Worm (Caenorhabditis elegans): ENCODE measurements around the gene C08F8.6.

DNA sequence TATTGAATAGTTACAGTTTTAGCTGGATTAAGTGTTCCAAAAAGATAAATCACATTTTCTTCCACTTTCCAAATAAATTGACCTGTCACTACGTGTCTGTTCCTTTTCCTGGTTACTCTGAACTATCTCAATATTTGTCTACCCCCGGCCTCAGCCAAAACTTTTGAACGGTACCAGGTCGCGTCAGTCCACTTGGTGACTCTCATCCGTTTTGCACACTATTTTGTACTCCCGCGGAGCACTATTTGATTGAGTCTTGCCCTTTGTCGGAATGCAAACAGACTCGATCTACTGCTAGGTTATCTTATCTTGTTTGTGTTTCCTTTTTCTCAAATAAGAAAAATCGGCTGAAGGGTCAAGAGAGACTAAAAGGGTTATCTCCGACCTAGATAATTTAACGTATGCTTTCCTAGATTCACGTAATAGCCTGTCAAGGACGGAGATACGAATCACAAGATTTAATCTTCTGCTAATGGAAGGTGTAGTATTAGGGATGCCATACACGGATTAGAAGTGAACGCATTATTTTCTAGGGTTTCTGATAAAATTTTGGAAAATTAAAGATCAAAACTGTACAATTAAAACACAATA, 44.7 kb downstream of the C08F8.6 start:
- no peak for TF ChIP-seq nhr-76 (tag; optimal IDR thresholded peaks at IDR 0.05)
- no peak for TF ChIP-seq ceh-28 (tag; optimal IDR thresholded peaks at IDR 0.05)
- no peak for TF ChIP-seq egl-27 (tag; optimal IDR thresholded peaks at IDR 0.05)
- no peak for TF ChIP-seq ZK546.5 (tag; optimal IDR thresholded peaks at IDR 0.05)
- TF ChIP-seq R02D3.7 (tag; optimal IDR thresholded peaks at IDR 0.05): no peak
- no peak for TF ChIP-seq ztf-11 (tag; optimal IDR thresholded peaks at IDR 0.05)
- TF ChIP-seq unc-62 (GFP tag; optimal IDR thresholded peaks at IDR 0.05): no peak
- no peak for TF ChIP-seq unc-39 (tag; optimal IDR thresholded peaks at IDR 0.05)
- TF ChIP-seq ceh-9 (tag; optimal IDR thresholded peaks at IDR 0.05): no peak
- TF ChIP-seq lin-39 (tag; optimal IDR thresholded peaks at IDR 0.05): no peak
- peak in 1 of 3 experiments; percentile 29 for TF ChIP-seq elt-3 (tag; optimal IDR thresholded peaks at IDR 0.05)
- TF ChIP-seq nhr-12 (tag; optimal IDR thresholded peaks at IDR 0.05): no peak
- TF ChIP-seq nhr-11 (tag; optimal IDR thresholded peaks at IDR 0.05): no peak
- TF ChIP-seq pqm-1 (tag; optimal IDR thresholded peaks at IDR 0.05): no peak

All from whole organism, L3 larva.